Fruit fly (Drosophila melanogaster): Measurements from ENCODE around the gene ppk18.
A peak's percentile ranks its signal among the peaks of the same experiment; 100 is the strongest.

The ppk18 gene

dm6 chr2L:9770896-9771295 lies at the start of gene ppk18:
TSS of gene ppk18 (minus strand) at chr2L:9770996.
- TF ChIP-seq so (GFP tag; IDR thresholded peaks at IDR 0.05) = no peak
- TF ChIP-seq HLHmδ (GFP tag; optimal IDR thresholded peaks at IDR 0.05) = no peak
- no peak for TF ChIP-seq unpg (GFP tag; optimal IDR thresholded peaks at IDR 0.05)
- TF ChIP-seq CG15696 (tag; optimal IDR thresholded peaks at IDR 0.05) = no peak
- TF ChIP-seq CG1602 (GFP tag; optimal IDR thresholded peaks at IDR 0.05) = no peak
- TF ChIP-seq CG15601 (tag; optimal IDR thresholded peaks at IDR 0.05) = no peak
- no peak for TF ChIP-seq klu (GFP tag; IDR thresholded peaks at IDR 0.05)

- TF ChIP-seq CG7745 (tag; optimal IDR thresholded peaks at IDR 0.05) = no peak
- peak; percentile 81 for TF ChIP-seq CG2116 (GFP tag; optimal IDR thresholded peaks at IDR 0.05)
- peak; percentile 18 for TF ChIP-seq gsb-n (tag; optimal IDR thresholded peaks at IDR 0.05)
- peak; percentile 19 for TF ChIP-seq zen (tag; optimal IDR thresholded peaks at IDR 0.05)
- peak; percentile 97 for TF ChIP-seq stwl (tag; optimal IDR thresholded peaks at IDR 0.05)
- TF ChIP-seq Ets97D (GFP tag; optimal IDR thresholded peaks at IDR 0.05) = peak; percentile 46
- no peak for TF ChIP-seq CG6254 (GFP tag; optimal IDR thresholded peaks at IDR 0.05)
- TF ChIP-seq CG9797 (GFP tag; optimal IDR thresholded peaks at IDR 0.05) = peak; percentile 72
- peak; percentile 67 for TF ChIP-seq Vsx1 (GFP tag; optimal IDR thresholded peaks at IDR 0.05)
- peak; percentile 51 for TF ChIP-seq sens (GFP tag)
- peak; percentile 45 for TF ChIP-seq phol (tag; optimal IDR thresholded peaks at IDR 0.05)
- TF ChIP-seq lbe (GFP tag; optimal IDR thresholded peaks at IDR 0.05) = peak; percentile 5
- no peak for TF ChIP-seq CG17612 (GFP tag; IDR thresholded peaks at IDR 0.05)
- no peak for TF ChIP-seq CG7839 (tag; optimal IDR thresholded peaks at IDR 0.05)
- peak; percentile 83 for TF ChIP-seq gfzf (GFP tag; optimal IDR thresholded peaks at IDR 0.05)
- no peak for TF ChIP-seq H15 (GFP tag; IDR thresholded peaks at IDR 0.05)
- peak; percentile 39 for TF ChIP-seq CG15514 (GFP tag; optimal IDR thresholded peaks at IDR 0.05)
- peak; percentile 41; the same call in 1 of the 2 replicates for TF ChIP-seq CG13287 (GFP tag; IDR thresholded peaks at IDR 0.05; ENCODE audit: partially characterized antibody)
- TF ChIP-seq Dp (GFP tag; optimal IDR thresholded peaks at IDR 0.05) = peak; percentile 57
- TF ChIP-seq grn (GFP tag; optimal IDR thresholded peaks at IDR 0.05) = no peak
- no peak for TF ChIP-seq zfh1 (GFP tag; IDR thresholded peaks at IDR 0.05)
- TF ChIP-seq Bgb (GFP tag; IDR thresholded peaks at IDR 0.05; ENCODE audit: partially characterized antibody) = peak; percentile 48
- TF ChIP-seq CG17385 (GFP tag; optimal IDR thresholded peaks at IDR 0.05) = no peak
- TF ChIP-seq Myb (GFP tag; optimal IDR thresholded peaks at IDR 0.05) = peak; percentile 93
- no peak for TF ChIP-seq CG10543 (GFP tag; optimal IDR thresholded peaks at IDR 0.05)
- TF ChIP-seq CG12391 (tag; optimal IDR thresholded peaks at IDR 0.05) = no peak
- TF ChIP-seq schlank (tag; optimal IDR thresholded peaks at IDR 0.05) = no peak
- TF ChIP-seq cas (GFP tag; IDR thresholded peaks at IDR 0.05) = no peak
- 0 out of 3 replicates have a peak, but pooled peaks have one; percentile 8 for TF ChIP-seq HLH4C (GFP tag; IDR thresholded peaks at IDR 0.05; ENCODE audit: partially characterized antibody)
- TF ChIP-seq trem (tag; optimal IDR thresholded peaks at IDR 0.05) = peak; percentile 58
- no peak for TF ChIP-seq CG9817 (tag; optimal IDR thresholded peaks at IDR 0.05)
- TF ChIP-seq gem (tag; optimal IDR thresholded peaks at IDR 0.05) = no peak
- TF ChIP-seq YL-1 (GFP tag; optimal IDR thresholded peaks at IDR 0.05) = peak; percentile 40
- TF ChIP-seq CG12659 (GFP tag; optimal IDR thresholded peaks at IDR 0.05) = peak; percentile 27
- TF ChIP-seq CG10267 (tag; optimal IDR thresholded peaks at IDR 0.05) = peak; percentile 23
- TF ChIP-seq fru (optimal IDR thresholded peaks at IDR 0.05) = no peak
- TF ChIP-seq BEAF-32 (GFP tag; optimal IDR thresholded peaks at IDR 0.05) = peak; percentile 33
- TF ChIP-seq Opbp (GFP tag; IDR thresholded peaks at IDR 0.05; ENCODE audit: partially characterized antibody) = 0 out of 3 replicates have a peak, but pooled peaks have one; percentile 40
- peak; percentile 63 for TF ChIP-seq E2f2 (GFP tag; IDR thresholded peaks at IDR 0.05)
- peak; percentile 83 for TF ChIP-seq pzg (GFP tag; optimal IDR thresholded peaks at IDR 0.05)
- peak; percentile 71 for TF ChIP-seq Dref (GFP tag; IDR thresholded peaks at IDR 0.05)
- peak; percentile 13 for TF ChIP-seq CG2712 (tag; optimal IDR thresholded peaks at IDR 0.05)
These were observed 22.1 kb upstream of the ppk18 start, which contains the start of gene CG13123 for dm6 chr2L:9792945-9793344. TSS of gene CG13123 (minus strand) at chr2L:9793107.
